Worm (Caenorhabditis elegans) whole organism, L1 larva: ENCODE measurements around the gene sre-45.

Source experiments
- efl-3 ChIP-seq: fragments of 200-800 bp; sonication (Bioruptor generic); optimal IDR thresholded peaks from 2 replicates; lab custom pipeline; 2018; ENCODE audit warnings: mild to moderate bottlenecking, missing genetic modification characterization, missing compliant biosample characterization
- egl-27 ChIP-seq, 2 experiments: fragments of 150-350 bp in 1 of 2; sonication (generic microtip); optimal IDR thresholded peaks; 3 replicates each; lab custom pipeline; 2017 to 2018; ENCODE audit warnings: missing biosample characterization in 2 of 2, missing genetic modification characterization in 2 of 2, missing genetic modification reagents in 2 of 2
- elt-3 ChIP-seq, 6 experiments: fragments of 150-350 bp in 1 of 6; sonication (generic microtip); optimal IDR thresholded peaks; 2 replicates each; lab custom pipeline; 2017 to 2018; ENCODE audit warnings: missing biosample characterization in 6 of 6, missing genetic modification characterization in 6 of 6, inconsistent platforms in 1 of 6
- lin-15B ChIP-seq: fragments of 150-350 bp; sonication (generic microtip); optimal IDR thresholded peaks from 3 replicates; lab custom pipeline; 2014; ENCODE audit warnings: missing biosample characterization, missing genetic modification characterization
- lir-3 ChIP-seq: sonication (generic microtip); optimal IDR thresholded peaks from 2 replicates; lab custom pipeline; 2016; ENCODE audit warnings: mild to moderate bottlenecking, missing genetic modification characterization, moderate library complexity, missing compliant biosample characterization; ENCODE audit not compliant: poor library complexity
- lsy-2 ChIP-seq, 2 experiments: fragments of 150-350 bp; optimal IDR thresholded peaks; 2 replicates each; lab custom pipeline; 2014; ENCODE audit warnings: missing biosample characterization in 2 of 2, missing genetic modification characterization in 2 of 2
- pqm-1 ChIP-seq: sonication (generic microtip); optimal IDR thresholded peaks from 3 replicates; lab custom pipeline; 2017; ENCODE audit warnings: missing biosample characterization, missing genetic modification characterization
- snpc-4 ChIP-seq: fragments of 150-350 bp; optimal IDR thresholded peaks from 2 replicates; lab custom pipeline; 2014; ENCODE audit warnings: missing biosample characterization, missing genetic modification characterization
- zag-1 ChIP-seq: fragments of 150-350 bp; optimal IDR thresholded peaks from 2 replicates; lab custom pipeline; 2014; ENCODE audit warnings: missing biosample characterization, missing genetic modification characterization
- zip-4 ChIP-seq: fragments of 200-800 bp; sonication (Bioruptor generic); optimal IDR thresholded peaks from 2 replicates; lab custom pipeline; 2018; ENCODE audit warnings: mild to moderate bottlenecking, missing genetic modification characterization, moderate library complexity, missing compliant biosample characterization

- TF ChIP-seq pqm-1 (tag; lab: Kevin White, UChicago) (no peak), lir-3 (no peak), zag-1 (tag; lab: Kevin White, UChicago) (no peak), zip-4 (GFP tag; lab: Kevin White, UChicago) (no peak), efl-3 (no peak), snpc-4 (tag; lab: Kevin White, UChicago) (no peak), lin-15B (no peak), egl-27 (tag; optimal IDR thresholded peaks at IDR 0.05; lab: Kevin White, UChicago) (no peak), elt-3 (tag; optimal IDR thresholded peaks at IDR 0.05; lab: Kevin White, UChicago) (peak in 1 of 6 experiments; percentile 8), lsy-2 (tag; optimal IDR thresholded peaks at IDR 0.05; lab: Kevin White, UChicago) (no peak)
These were observed 47.0 kb upstream of the sre-45 start for ce11 chrII:13470655-13471054.
